Worm (Caenorhabditis elegans) whole organism, midembryonic: ENCODE results near the gene thoc-7.

ENCODE experiments used
- T22C8.4 ChIP-seq: fragments of 200-800 bp; sonication (Bioruptor generic); IDR thresholded peaks from 2 replicates; pipeline ENCODE4 v1.3.6; 2022; ENCODE audit warnings: missing genetic modification characterization, missing compliant biosample characterization
- flt-1 ChIP-seq: fragments of 200-800 bp; sonication (Bioruptor generic); IDR thresholded peaks from 2 replicates; pipeline ENCODE4 v1.3.6; 2022; ENCODE audit warnings: missing genetic modification characterization, missing compliant biosample characterization
- klf-2 ChIP-seq: fragments of 200-800 bp; sonication (Bioruptor generic); conservative IDR thresholded peaks from 2 replicates; pipeline ENCODE4 v1.3.6; 2022; ENCODE audit warnings: missing genetic modification reagents, missing genetic modification characterization, missing compliant biosample characterization
- tab-1 ChIP-seq: fragments of 200-800 bp; sonication (Bioruptor generic); IDR thresholded peaks from 2 replicates; pipeline ENCODE4 v1.3.6; 2022; ENCODE audit warnings: missing genetic modification characterization, missing compliant biosample characterization

- TF ChIP-seq tab-1 (GFP tag; lab: Robert Waterston, UW): no peak
- TF ChIP-seq flt-1 (GFP tag; lab: Robert Waterston, UW): no peak
- no peak for TF ChIP-seq klf-2 (GFP tag; lab: Robert Waterston, UW)
- TF ChIP-seq T22C8.4 (GFP tag; lab: Robert Waterston, UW): no peak
Measured at ce11 chrIV:13879851-13880250, 2.7 kb upstream of the thoc-7 start, which contains the start of gene B0513.4.
